Worm (Caenorhabditis elegans) whole organism, L1 larva: Measurements from ENCODE around the gene ubc-23.

ENCODE experiments used
- C04F5.9 ChIP-seq: sonication (generic microtip); optimal IDR thresholded peaks from 2 replicates; lab custom pipeline; 2016; ENCODE audit warnings: missing genetic modification characterization, missing compliant biosample characterization
- C16A3.4 ChIP-seq: fragments of 150-350 bp; optimal IDR thresholded peaks from 2 replicates; lab custom pipeline; 2014; ENCODE audit warnings: missing biosample characterization, missing genetic modification characterization
- C34B4.2 ChIP-seq: sonication (generic microtip); optimal IDR thresholded peaks from 2 replicates; lab custom pipeline; 2017; ENCODE audit warnings: mild to moderate bottlenecking, missing genetic modification characterization, missing compliant biosample characterization
- F16B12.6 ChIP-seq: fragments of 150-350 bp; optimal IDR thresholded peaks from 2 replicates; lab custom pipeline; 2014; ENCODE audit warnings: missing biosample characterization, missing genetic modification characterization
- Y116A8C.19 ChIP-seq: sonication (generic microtip); optimal IDR thresholded peaks from 2 replicates; lab custom pipeline; 2016; ENCODE audit warnings: missing compliant biosample characterization, missing genetic modification characterization, borderline replicate concordance
- ceh-63 ChIP-seq: fragments of 200-800 bp; sonication (Bioruptor generic); optimal IDR thresholded peaks from 2 replicates; lab custom pipeline; 2018; ENCODE audit warnings: mild to moderate bottlenecking, missing genetic modification characterization, missing compliant biosample characterization
- ceh-82 ChIP-seq, 3 experiments: fragments of 150-350 bp in 1 of 3; sonication (generic microtip) in 2 of 3; optimal IDR thresholded peaks; 2 replicates each; lab custom pipeline; 2014 to 2017; ENCODE audit warnings: missing biosample characterization in 3 of 3, missing genetic modification characterization in 3 of 3
- ceh-88 ChIP-seq: fragments of 200-800 bp; sonication (Bioruptor generic); IDR thresholded peaks from 2 replicates; pipeline ENCODE4 v1.3.6; 2022; ENCODE audit warnings: missing genetic modification characterization, missing compliant biosample characterization
- ces-1 ChIP-seq: fragments of 150-350 bp; optimal IDR thresholded peaks from 2 replicates; lab custom pipeline; 2014; ENCODE audit warnings: missing biosample characterization, missing genetic modification reagents, missing genetic modification characterization
- dsc-1 ChIP-seq: sonication (generic microtip); optimal IDR thresholded peaks from 2 replicates; lab custom pipeline; 2016; ENCODE audit warnings: mild to moderate bottlenecking, missing genetic modification characterization, missing compliant biosample characterization
- efl-1 ChIP-seq, 4 experiments: fragments of 150-350 bp; optimal IDR thresholded peaks in 3 of 4; peaks in 1 of 4; 1 replicate in 1 of 4; 2 replicates in 3 of 4; lab custom pipeline; 2014; ENCODE audit warnings: missing biosample characterization in 2 of 4, missing genetic modification characterization in 2 of 4, missing genetic modification reagents in 2 of 4
- fkh-4 ChIP-seq: sonication (generic microtip); optimal IDR thresholded peaks from 2 replicates; lab custom pipeline; 2016; ENCODE audit warnings: missing compliant biosample characterization, missing genetic modification characterization, borderline replicate concordance
- fos-1 ChIP-seq: fragments of 150-350 bp; optimal IDR thresholded peaks from 2 replicates; lab custom pipeline; 2014; ENCODE audit warnings: missing biosample characterization, missing genetic modification characterization
- hlh-17 ChIP-seq: fragments of 200-800 bp; sonication (Bioruptor generic); optimal IDR thresholded peaks from 2 replicates; lab custom pipeline; 2018; ENCODE audit warnings: missing genetic modification characterization, mild to moderate bottlenecking, missing compliant biosample characterization, moderate library complexity, borderline replicate concordance
- hpl-2 ChIP-seq: fragments of 150-350 bp; optimal IDR thresholded peaks from 2 replicates; lab custom pipeline; 2014; ENCODE audit warnings: missing biosample characterization, missing genetic modification reagents, missing genetic modification characterization
- irx-1 ChIP-seq: sonication (generic microtip); optimal IDR thresholded peaks from 2 replicates; lab custom pipeline; 2016; ENCODE audit warnings: missing genetic modification characterization, missing compliant biosample characterization
- jun-1 ChIP-seq: fragments of 150-350 bp; optimal IDR thresholded peaks from 2 replicates; lab custom pipeline; 2014; ENCODE audit warnings: missing biosample characterization, missing genetic modification reagents, missing genetic modification characterization
- lin-13 ChIP-seq: fragments of 150-350 bp; optimal IDR thresholded peaks from 2 replicates; lab custom pipeline; 2014; ENCODE audit warnings: missing biosample characterization, missing genetic modification reagents, missing genetic modification characterization
- lin-14 ChIP-seq: fragments of 200-800 bp; sonication (Bioruptor generic); optimal IDR thresholded peaks from 2 replicates; lab custom pipeline; 2018; ENCODE audit warnings: mild to moderate bottlenecking, missing genetic modification characterization, moderate library complexity, missing compliant biosample characterization
- lin-15B ChIP-seq: fragments of 150-350 bp; sonication (generic microtip); optimal IDR thresholded peaks from 3 replicates; lab custom pipeline; 2014; ENCODE audit warnings: missing biosample characterization, missing genetic modification characterization
- lin-39 ChIP-seq: fragments of 150-350 bp; optimal IDR thresholded peaks from 2 replicates; lab custom pipeline; 2014; ENCODE audit warnings: missing biosample characterization, missing genetic modification reagents, missing genetic modification characterization
- lir-3 ChIP-seq: sonication (generic microtip); optimal IDR thresholded peaks from 2 replicates; lab custom pipeline; 2016; ENCODE audit warnings: mild to moderate bottlenecking, missing genetic modification characterization, moderate library complexity, missing compliant biosample characterization; ENCODE audit not compliant: poor library complexity
- mab-9 ChIP-seq: fragments of 200-800 bp; sonication (Bioruptor generic); IDR thresholded peaks from 2 replicates; pipeline ENCODE4 v1.3.6; 2022; ENCODE audit warnings: missing genetic modification reagents, missing genetic modification characterization, missing compliant biosample characterization
- mdl-1 ChIP-seq, 2 experiments: fragments of 150-350 bp; optimal IDR thresholded peaks; 2 replicates each; lab custom pipeline; 2014 to 2017; ENCODE audit warnings: missing biosample characterization in 2 of 2, missing genetic modification characterization in 2 of 2, inconsistent platforms in 1 of 2
- mef-2 ChIP-seq: fragments of 150-350 bp; optimal IDR thresholded peaks from 2 replicates; lab custom pipeline; 2014; ENCODE audit warnings: missing biosample characterization, missing genetic modification characterization
- mep-1 ChIP-seq: fragments of 150-350 bp; optimal IDR thresholded peaks from 2 replicates; lab custom pipeline; 2014; ENCODE audit warnings: missing biosample characterization, missing genetic modification characterization
- nhr-11 ChIP-seq: fragments of 150-350 bp; optimal IDR thresholded peaks from 2 replicates; lab custom pipeline; 2014; ENCODE audit warnings: missing biosample characterization, missing genetic modification characterization
- nhr-12 ChIP-seq: sonication (generic microtip); optimal IDR thresholded peaks from 2 replicates; lab custom pipeline; 2017; ENCODE audit warnings: missing biosample characterization, missing genetic modification characterization
- nhr-20 ChIP-seq: sonication (generic microtip); optimal IDR thresholded peaks from 2 replicates; lab custom pipeline; 2016; ENCODE audit warnings: mild to moderate bottlenecking, missing genetic modification characterization, missing compliant biosample characterization
- nhr-47 ChIP-seq: sonication (generic microtip); optimal IDR thresholded peaks from 2 replicates; lab custom pipeline; 2016; ENCODE audit warnings: mild to moderate bottlenecking, missing genetic modification characterization, moderate library complexity, missing compliant biosample characterization
- nhr-76 ChIP-seq: sonication (generic microtip); optimal IDR thresholded peaks from 2 replicates; lab custom pipeline; 2017; ENCODE audit warnings: missing biosample characterization, missing genetic modification characterization
- nhr-77 ChIP-seq: fragments of 150-350 bp; optimal IDR thresholded peaks from 2 replicates; lab custom pipeline; 2014; ENCODE audit warnings: missing biosample characterization, missing genetic modification characterization
- pqm-1 ChIP-seq: sonication (generic microtip); optimal IDR thresholded peaks from 3 replicates; lab custom pipeline; 2017; ENCODE audit warnings: missing biosample characterization, missing genetic modification characterization
- snpc-4 ChIP-seq: fragments of 150-350 bp; optimal IDR thresholded peaks from 2 replicates; lab custom pipeline; 2014; ENCODE audit warnings: missing biosample characterization, missing genetic modification characterization
- snu-23 ChIP-seq: sonication (generic microtip); optimal IDR thresholded peaks from 2 replicates; lab custom pipeline; 2016; ENCODE audit warnings: missing genetic modification characterization, missing compliant biosample characterization
- sup-37 ChIP-seq: fragments of 200-800 bp; sonication (Bioruptor generic); optimal IDR thresholded peaks from 2 replicates; lab custom pipeline; 2018; ENCODE audit warnings: mild to moderate bottlenecking, missing genetic modification characterization, missing compliant biosample characterization
- swsn-7 ChIP-seq: sonication (generic microtip); optimal IDR thresholded peaks from 2 replicates; lab custom pipeline; 2016; ENCODE audit warnings: missing genetic modification characterization, missing compliant biosample characterization
- tbx-2 ChIP-seq: sonication (generic microtip); optimal IDR thresholded peaks from 2 replicates; lab custom pipeline; 2016; ENCODE audit warnings: missing genetic modification characterization, missing compliant biosample characterization
- tlp-1 ChIP-seq: fragments of 150-350 bp; optimal IDR thresholded peaks from 2 replicates; lab custom pipeline; 2014; ENCODE audit warnings: missing biosample characterization, missing genetic modification characterization
- unc-130 ChIP-seq: fragments of 150-350 bp; optimal IDR thresholded peaks from 2 replicates; lab custom pipeline; 2017; ENCODE audit warnings: missing biosample characterization, missing genetic modification characterization, inconsistent platforms
- unc-62 ChIP-seq: fragments of 150-350 bp; optimal IDR thresholded peaks from 2 replicates; lab custom pipeline; 2014; ENCODE audit warnings: missing biosample characterization, missing genetic modification reagents, missing genetic modification characterization
- unc-86 ChIP-seq: sonication (generic microtip); optimal IDR thresholded peaks from 2 replicates; lab custom pipeline; 2016; ENCODE audit warnings: missing genetic modification characterization, missing compliant biosample characterization
- xbp-1 ChIP-seq: sonication (generic microtip); optimal IDR thresholded peaks from 2 replicates; lab custom pipeline; 2016; ENCODE audit warnings: missing genetic modification characterization, missing compliant biosample characterization
- zag-1 ChIP-seq: fragments of 150-350 bp; optimal IDR thresholded peaks from 2 replicates; lab custom pipeline; 2014; ENCODE audit warnings: missing biosample characterization, missing genetic modification characterization
- zip-4 ChIP-seq: fragments of 200-800 bp; sonication (Bioruptor generic); optimal IDR thresholded peaks from 2 replicates; lab custom pipeline; 2018; ENCODE audit warnings: mild to moderate bottlenecking, missing genetic modification characterization, moderate library complexity, missing compliant biosample characterization
- ztf-11 ChIP-seq, 2 experiments: sonication (generic microtip); optimal IDR thresholded peaks; 2 replicates each; lab custom pipeline; 2016 to 2017; ENCODE audit warnings: missing genetic modification characterization in 2 of 2, missing biosample characterization in 1 of 2, missing compliant biosample characterization in 1 of 2

Gene ubc-23

DNA sequence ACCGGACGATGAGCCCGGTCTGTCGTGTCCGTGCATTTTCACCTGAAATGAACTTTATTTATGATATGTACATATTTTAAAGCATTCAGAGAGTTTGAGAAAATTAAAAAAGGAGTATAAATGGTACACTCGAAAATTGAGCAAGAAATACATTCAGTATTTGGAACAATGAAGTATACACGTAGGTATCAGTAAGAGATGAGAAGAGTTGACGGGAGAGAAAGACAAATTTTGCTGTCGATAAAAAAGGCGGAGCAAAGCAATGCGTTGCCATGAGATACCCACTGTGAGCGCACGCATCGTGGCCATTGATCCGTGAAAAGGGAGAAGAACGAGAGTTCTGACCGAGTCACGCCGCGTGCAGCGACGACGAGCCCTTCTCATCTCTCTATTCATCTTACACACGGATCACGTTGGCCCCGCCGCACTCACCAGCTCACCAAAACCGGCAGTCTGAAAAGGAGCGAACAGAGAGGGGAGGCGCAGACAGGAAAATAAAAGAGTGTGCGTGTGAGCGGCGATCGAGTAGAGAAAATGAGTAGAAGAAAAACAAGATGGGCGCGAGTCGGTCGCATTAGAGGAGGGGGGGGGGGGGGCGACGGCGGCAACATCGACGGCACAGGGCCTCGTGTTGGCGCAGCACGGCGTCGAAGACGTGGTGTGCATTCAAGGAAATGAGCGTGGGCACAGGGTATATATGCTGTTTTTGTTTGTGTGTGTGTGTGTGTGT, 37.9 kb upstream of the ubc-23 start, which contains the start of gene R04E5.8 (continued):
- TF ChIP-seq lin-15B (tag; lab: Kevin White, UChicago): no peak
- TF ChIP-seq Y116A8C.19: no peak
- peak; percentile 45 for TF ChIP-seq swsn-7 (tag; lab: Kevin White, UChicago)
- TF ChIP-seq unc-130 (tag; lab: Kevin White, UChicago): no peak
- TF ChIP-seq ceh-82 (tag; optimal IDR thresholded peaks at IDR 0.05; lab: Kevin White, UChicago): peak in 1 of 3 experiments; percentile 63
- no peak for TF ChIP-seq tlp-1 (tag; lab: Kevin White, UChicago)
- TF ChIP-seq jun-1 (tag; lab: Kevin White, UChicago): peak; percentile 31
- no peak for TF ChIP-seq irx-1 (tag; lab: Kevin White, UChicago)
- peak; percentile 21 for TF ChIP-seq dsc-1
- no peak for TF ChIP-seq C16A3.4 (tag; lab: Kevin White, UChicago)
- TF ChIP-seq nhr-77 (tag; lab: Kevin White, UChicago): no peak
- peak; percentile 72 for TF ChIP-seq nhr-47 (tag; lab: Kevin White, UChicago)
- peak; percentile 16 for TF ChIP-seq tbx-2 (tag; lab: Kevin White, UChicago)
- peak; percentile 21 for TF ChIP-seq nhr-20 (tag; lab: Kevin White, UChicago)
- TF ChIP-seq lin-13 (GFP tag; lab: Kevin White, UChicago): no peak
- peak; percentile 35 for TF ChIP-seq unc-86 (tag; lab: Kevin White, UChicago)
- TF ChIP-seq xbp-1 (tag; lab: Kevin White, UChicago): peak; percentile 0
- TF ChIP-seq lir-3 (tag; lab: Kevin White, UChicago): no peak
- no peak for TF ChIP-seq mep-1
- peak in 1 of 2 experiments; percentile 30 for TF ChIP-seq efl-1 (optimal IDR thresholded peaks at IDR 0.05; lab: Kevin White, UChicago)
- no peak for TF ChIP-seq efl-1 (GFP tag; optimal IDR thresholded peaks at IDR 0.05 in 1 of 2; lab: Kevin White, UChicago)
- peak; percentile 91 for TF ChIP-seq lin-14
- TF ChIP-seq sup-37: no peak

ce11 chrX:8808740-8809139, 35.3 kb upstream of the ubc-23 start:
- no peak for TF ChIP-seq sup-37
- TF ChIP-seq, all 84 proteins: peak for 0

ce11 chrX:8810908-8811307, 33.2 kb upstream of the ubc-23 start, which contains the start of gene R04E5.9:
TSS of gene R04E5.9 (minus strand) at chrX:8811142.
- no peak for TF ChIP-seq pqm-1
- TF ChIP-seq zip-4 (GFP tag; lab: Kevin White, UChicago): peak; percentile 32
- peak; percentile 94 for TF ChIP-seq mep-1
- peak; percentile 68; the same call in 1 of the 2 replicates for TF ChIP-seq ceh-88 (GFP tag; lab: Robert Waterston, UW)
- peak; percentile 57 for TF ChIP-seq mef-2 (tag; lab: Kevin White, UChicago)
- peak; percentile 79 for TF ChIP-seq fos-1 (tag; lab: Kevin White, UChicago)
- no peak for TF ChIP-seq lin-39 (tag; lab: Kevin White, UChicago)
- TF ChIP-seq F16B12.6 (tag; lab: Kevin White, UChicago): peak; percentile 44
- peak; percentile 62 for TF ChIP-seq snpc-4
- peak; percentile 27 for TF ChIP-seq hpl-2
- peak; percentile 53 for TF ChIP-seq nhr-11 (tag; lab: Kevin White, UChicago)
- TF ChIP-seq C34B4.2 (tag; lab: Kevin White, UChicago): no peak
- TF ChIP-seq fkh-4 (tag; lab: Kevin White, UChicago): no peak
- TF ChIP-seq unc-62 (GFP tag; lab: Kevin White, UChicago): no peak
- peak; percentile 69 for TF ChIP-seq mab-9 (GFP tag; lab: Robert Waterston, UW)
- peak; percentile 63 for TF ChIP-seq lin-13 (GFP tag; lab: Kevin White, UChicago)
- no peak for TF ChIP-seq C04F5.9 (tag; lab: Kevin White, UChicago)
- peak; percentile 69 to 95 for TF ChIP-seq mdl-1 (tag; optimal IDR thresholded peaks at IDR 0.05; lab: Kevin White, UChicago)
- no peak for TF ChIP-seq hlh-17 (GFP tag; lab: Kevin White, UChicago)
- no peak for TF ChIP-seq nhr-12 (tag; lab: Kevin White, UChicago)
- TF ChIP-seq lin-15B (tag; lab: Kevin White, UChicago): no peak
- TF ChIP-seq nhr-77 (tag; lab: Kevin White, UChicago): peak; percentile 72
- peak in 1 of 2 experiments; percentile 56 for TF ChIP-seq ztf-11 (tag; optimal IDR thresholded peaks at IDR 0.05; lab: Kevin White, UChicago)
- TF ChIP-seq ceh-63: no peak
- peak; percentile 62 to 80 for TF ChIP-seq efl-1 (optimal IDR thresholded peaks at IDR 0.05; lab: Kevin White, UChicago)
- peak; percentile 47 to 94 for TF ChIP-seq efl-1 (GFP tag; optimal IDR thresholded peaks at IDR 0.05 in 1 of 2; lab: Kevin White, UChicago)
- TF ChIP-seq zag-1: no peak
- TF ChIP-seq snu-23 (GFP tag; lab: Kevin White, UChicago): peak; percentile 89
- TF ChIP-seq ces-1 (GFP tag; lab: Kevin White, UChicago): no peak
- TF ChIP-seq nhr-47 (tag; lab: Kevin White, UChicago): peak; percentile 91
- peak; percentile 7 for TF ChIP-seq nhr-76 (tag; lab: Kevin White, UChicago)
- peak; percentile 76 for TF ChIP-seq dsc-1
- peak; percentile 88 for TF ChIP-seq jun-1 (tag; lab: Kevin White, UChicago)
